Worm (Caenorhabditis elegans) whole organism, late embryonic: Measurements from ENCODE around the gene C29F3.3.

Experiments used
- elt-4 ChIP-seq: sonication (generic microtip); optimal IDR thresholded peaks from 2 replicates; lab custom pipeline; 2016; ENCODE audit warnings: missing genetic modification characterization, missing compliant biosample characterization
- hlh-15 ChIP-seq: sonication (generic microtip); optimal IDR thresholded peaks from 2 replicates; lab custom pipeline; 2016; ENCODE audit warnings: missing genetic modification characterization, missing compliant biosample characterization
- lin-11 ChIP-seq: fragments of 200-800 bp; sonication (Bioruptor generic); optimal IDR thresholded peaks from 2 replicates; lab custom pipeline; 2018; ENCODE audit warnings: mild to moderate bottlenecking, missing genetic modification characterization, missing compliant biosample characterization
- nfya-1 ChIP-seq: sonication (generic microtip); optimal IDR thresholded peaks from 2 replicates; lab custom pipeline; 2017; ENCODE audit warnings: missing genetic modification characterization, mild to moderate bottlenecking, missing compliant biosample characterization, antibody characterized with exemption, moderate library complexity
- pax-1 ChIP-seq: fragments of 150-350 bp; optimal IDR thresholded peaks from 2 replicates; lab custom pipeline; 2014; ENCODE audit warnings: missing biosample characterization, missing genetic modification characterization
- pros-1 ChIP-seq: fragments of 150-350 bp; optimal IDR thresholded peaks from 2 replicates; lab custom pipeline; 2014; ENCODE audit warnings: missing biosample characterization, missing genetic modification reagents, missing genetic modification characterization
- sox-2 ChIP-seq: fragments of 200-800 bp; sonication (Bioruptor generic); IDR thresholded peaks from 2 replicates; pipeline ENCODE4 v1.3.6; 2022; ENCODE audit warnings: missing genetic modification reagents, missing genetic modification characterization, missing compliant biosample characterization
- sox-4 ChIP-seq: sonication (generic microtip); optimal IDR thresholded peaks from 2 replicates; lab custom pipeline; 2017; ENCODE audit warnings: mild to moderate bottlenecking, missing genetic modification characterization, inconsistent platforms, missing compliant biosample characterization
- unc-3 ChIP-seq, 2 experiments: fragments of 200-800 bp in 1 of 2; sonication (Bioruptor generic) in 1 of 2; sonication (generic microtip) in 1 of 2; conservative IDR thresholded peaks in 1 of 2; optimal IDR thresholded peaks in 1 of 2; 2 replicates each; pipeline versions ENCODE4 v1.3.6 to Lab custom; 2016 to 2022; ENCODE audit warnings: missing compliant biosample characterization in 2 of 2, missing genetic modification characterization in 2 of 2, missing genetic modification reagents in 1 of 2
- unc-42 ChIP-seq: sonication (generic microtip); optimal IDR thresholded peaks from 2 replicates; lab custom pipeline; 2016; ENCODE audit warnings: missing genotype, missing genetic modification characterization, missing compliant biosample characterization

ce11 chrV:15377903-15378302 is 30.7 kb upstream of the C29F3.3 start, which contains the start of gene srh-122:
- TF ChIP-seq hlh-15 (no peak), sox-2 (GFP tag; lab: Robert Waterston, UW) (no peak), pros-1 (tag; lab: Kevin White, UChicago) (no peak), sox-4 (no peak), unc-3 (GFP tag; conservative IDR thresholded peaks at IDR 0.05; lab: Robert Waterston, UW) (no peak), unc-3 (tag; optimal IDR thresholded peaks at IDR 0.05; lab: Kevin White, UChicago) (no peak), lin-11 (tag; lab: Kevin White, UChicago) (no peak), elt-4 (no peak), pax-1 (tag; lab: Kevin White, UChicago) (no peak), unc-42 (tag; lab: Kevin White, UChicago) (no peak), nfya-1 (tag; lab: Kevin White, UChicago) (no peak)
